Fruit fly (Drosophila melanogaster) whole organism, larva: ENCODE measurements around the gene CG12684.

Experiments used
- noc ChIP-seq: fragments of 200-800 bp; sonication (Bioruptor generic); optimal IDR thresholded peaks from 3 replicates; lab custom pipeline; 2019; ENCODE audit warnings: missing biosample characterization, mild to moderate bottlenecking, missing genetic modification characterization, moderate library complexity

Gene CG12684

dm6 chrX:4542353-4542752, 29.4 kb downstream of the CG12684 start, which contains the start of gene CG3568:
TSS of gene CG3568 (plus strand) at chrX:4542630.
- no peak for TF ChIP-seq noc (tag; lab: Kevin White, UChicago)

dm6 chrX:4540430-4540932, 31.2 kb downstream of the CG12684 start, which contains the start of the genes rb and CHOp24:
TSS of gene rb (minus strand) at chrX:4540626.
TSS of gene CHOp24 (plus strand) at chrX:4540908.
- no peak for TF ChIP-seq noc (tag; lab: Kevin White, UChicago)

- no peak for TF ChIP-seq noc (tag; lab: Kevin White, UChicago)
Observed at dm6 chrX:4534002-4534401, 37.7 kb downstream of the CG12684 start.

dm6 chrX:4529909-4530308, 41.8 kb downstream of the CG12684 start, which contains the start of gene CG3556:
TSS of gene CG3556 (plus strand) at chrX:4530231.
- no peak for TF ChIP-seq noc (tag; lab: Kevin White, UChicago)

dm6 chrX:4526754-4527153, 45.0 kb downstream of the CG12684 start:
- TF ChIP-seq noc (tag; lab: Kevin White, UChicago) = no peak
